Worm (Caenorhabditis elegans): ENCODE measurements around the gene math-38.

DNA sequence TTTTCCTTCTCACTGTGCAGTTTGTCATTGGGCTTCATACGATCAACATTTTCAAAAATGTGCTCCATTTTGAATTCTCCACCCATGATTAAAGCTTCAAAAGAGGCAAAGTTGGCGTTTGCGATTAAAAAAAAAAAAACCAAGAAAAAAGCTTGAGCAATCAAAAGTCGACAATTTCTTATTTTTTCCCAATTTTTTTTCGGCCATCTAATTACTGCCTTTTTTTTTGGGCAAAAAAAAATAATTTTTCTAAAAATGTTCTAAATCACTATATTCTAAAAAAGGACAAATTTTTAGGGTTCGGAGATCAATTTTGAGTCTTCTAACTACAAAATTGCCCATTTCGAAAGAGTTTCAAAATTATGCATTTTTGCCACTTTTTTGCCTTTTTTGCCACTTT, 3.8 kb downstream of the math-38 start, which contains the start of gene K05F6.10:
- TF ChIP-seq che-1 (tag; optimal IDR thresholded peaks at IDR 0.05): no peak
- TF ChIP-seq ama-1 (optimal IDR thresholded peaks at IDR 0.05): no peak
- no peak for TF ChIP-seq nfya-1 (tag; optimal IDR thresholded peaks at IDR 0.05)
- no peak for TF ChIP-seq pag-3 (tag; optimal IDR thresholded peaks at IDR 0.05; ENCODE audit: borderline replicate concordance)
- no peak for TF ChIP-seq madf-2 (tag; optimal IDR thresholded peaks at IDR 0.05)
- TF ChIP-seq hlh-15 (tag; optimal IDR thresholded peaks at IDR 0.05): no peak
- TF ChIP-seq ets-4 (tag; optimal IDR thresholded peaks at IDR 0.05): no peak
- no peak for TF ChIP-seq hlh-6 (tag; optimal IDR thresholded peaks at IDR 0.05)
- no peak for TF ChIP-seq ceh-18 (tag; optimal IDR thresholded peaks at IDR 0.05)
- no peak for TF ChIP-seq pqm-1 (tag; optimal IDR thresholded peaks at IDR 0.05)
- no peak for TF ChIP-seq fkh-6 (tag; optimal IDR thresholded peaks at IDR 0.05)
- no peak for TF ChIP-seq elt-4 (tag; optimal IDR thresholded peaks at IDR 0.05)
